Fruit fly (Drosophila melanogaster) whole organism, embryonic: ENCODE data around the gene CG14795.
A peak's percentile ranks its signal among the peaks of the same experiment; 100 is the strongest.

ENCODE experiments used
- Awh ChIP-seq: fragments of 200-800 bp; sonication (Bioruptor generic); IDR thresholded peaks from 2 replicates; pipeline ENCODE4, ENCODE4 v1.3.6; 2022; ENCODE audit warnings: missing biosample characterization, missing genetic modification characterization
- Bgb ChIP-seq: fragments of 200-800 bp; sonication (Bioruptor generic); IDR thresholded peaks from 2 replicates; pipeline ENCODE4 v1.3.6; 2022; ENCODE audit warnings: missing biosample characterization, missing genetic modification characterization; ENCODE audit not compliant: partially characterized antibody
- Blimp-1 ChIP-seq: fragments of 200-800 bp; sonication (Bioruptor generic); optimal IDR thresholded peaks from 3 replicates; lab custom pipeline; 2018; ENCODE audit warnings: missing biosample characterization, missing genetic modification characterization, mild to moderate bottlenecking, moderate library complexity, missing genetic modification reagents
- Bteb2 ChIP-seq: fragments of 200-800 bp; sonication (Bioruptor generic); optimal IDR thresholded peaks from 2 replicates; lab custom pipeline; 2016; ENCODE audit warnings: missing biosample characterization, missing genetic modification characterization
- C15 ChIP-seq: fragments of 200-800 bp; sonication (Bioruptor generic); IDR thresholded peaks from 3 replicates; pipeline ENCODE4 v1.3.6; 2022; ENCODE audit warnings: missing biosample characterization, missing genetic modification characterization
- CG12769 ChIP-seq: fragments of 200-800 bp; sonication (Bioruptor generic); optimal IDR thresholded peaks from 2 replicates; lab custom pipeline; 2019; ENCODE audit warnings: missing biosample characterization, mild to moderate bottlenecking, missing genetic modification characterization, moderate library complexity
- CG16813 ChIP-seq: fragments of 200-800 bp; sonication (Bioruptor generic); IDR thresholded peaks from 3 replicates; pipeline ENCODE4 v1.3.6; 2022; ENCODE audit warnings: missing biosample characterization, missing genetic modification characterization; ENCODE audit not compliant: partially characterized antibody
- CG30020 ChIP-seq: fragments of 200-800 bp; optimal IDR thresholded peaks from 2 replicates; lab custom pipeline; 2019; ENCODE audit warnings: missing biosample characterization, mild to moderate bottlenecking, missing genetic modification characterization, moderate library complexity
- CG6654 ChIP-seq: fragments of 200-800 bp; sonication (Bioruptor generic); optimal IDR thresholded peaks from 2 replicates; lab custom pipeline; 2017; ENCODE audit warnings: missing biosample characterization, mild to moderate bottlenecking, missing genetic modification characterization
- CG7786 ChIP-seq: fragments of 200-800 bp; sonication (Bioruptor generic); optimal IDR thresholded peaks from 2 replicates; lab custom pipeline; 2016; ENCODE audit warnings: missing biosample characterization, missing genetic modification characterization
- CG8478 ChIP-seq: fragments of >200 bp; optimal IDR thresholded peaks from 2 replicates; lab custom pipeline; 2018
- Chrac-16 ChIP-seq: fragments of 200-800 bp; sonication (Bioruptor generic); optimal IDR thresholded peaks from 3 replicates; lab custom pipeline; 2016; ENCODE audit warnings: missing biosample characterization, missing genetic modification characterization
- Dbx ChIP-seq: fragments of 200-800 bp; sonication (Bioruptor generic); IDR thresholded peaks from 3 replicates; pipeline ENCODE4 v1.3.6; 2022; ENCODE audit warnings: missing biosample characterization, missing genetic modification characterization
- Fer1 ChIP-seq: fragments of 200-800 bp; sonication (Bioruptor generic); optimal IDR thresholded peaks from 2 replicates; lab custom pipeline; 2017; ENCODE audit warnings: missing biosample characterization, mild to moderate bottlenecking, missing genetic modification characterization
- Hmr ChIP-seq: fragments of 200-800 bp; sonication (Bioruptor generic); optimal IDR thresholded peaks from 3 replicates; lab custom pipeline; 2017; ENCODE audit warnings: mild to moderate bottlenecking, missing biosample characterization, missing genetic modification reagents, missing genetic modification characterization
- Hr51 ChIP-seq, 2 experiments: fragments of 200-800 bp; sonication (Bioruptor generic); optimal IDR thresholded peaks; 2 replicates in 1 of 2; 3 replicates in 1 of 2; lab custom pipeline; 2016 to 2018; ENCODE audit warnings: missing biosample characterization in 2 of 2, missing genetic modification characterization in 2 of 2, mild to moderate bottlenecking in 1 of 2, moderate library complexity in 1 of 2
- Lpt ChIP-seq: fragments of >200 bp; optimal IDR thresholded peaks from 2 replicates; lab custom pipeline; 2018; ENCODE audit warnings: missing biosample characterization, missing genetic modification characterization
- MESR4 ChIP-seq: fragments of 200-800 bp; sonication (Bioruptor generic); optimal IDR thresholded peaks from 2 replicates; lab custom pipeline; 2018; ENCODE audit warnings: missing biosample characterization, mild to moderate bottlenecking, missing genetic modification characterization, moderate library complexity
- Nf-YB ChIP-seq: fragments of 200-800 bp; sonication (Bioruptor generic); optimal IDR thresholded peaks from 3 replicates; lab custom pipeline; 2019; ENCODE audit warnings: missing biosample characterization, mild to moderate bottlenecking, missing genetic modification characterization, moderate library complexity
- Pdp1 ChIP-seq, 2 experiments: fragments of 200-800 bp; sonication (Bioruptor generic); optimal IDR thresholded peaks; 3 replicates each; lab custom pipeline; 2016; ENCODE audit warnings: missing biosample characterization in 2 of 2, missing genetic modification characterization in 2 of 2, mild to moderate bottlenecking in 1 of 2, moderate library complexity in 1 of 2
- Sry-δ ChIP-seq: fragments of 200-800 bp; sonication (Bioruptor generic); optimal IDR thresholded peaks from 2 replicates; lab custom pipeline; 2016; ENCODE audit warnings: missing biosample characterization, missing genetic modification characterization
- Trl ChIP-seq, 3 experiments: fragments of >200 bp in 2 of 3; fragments of 200-800 bp in 1 of 3; sonication (Bioruptor generic) in 1 of 3; optimal IDR thresholded peaks; 2 replicates in 1 of 3; 3 replicates in 2 of 3; lab custom pipeline; 2016 to 2017; ENCODE audit warnings: missing biosample characterization in 1 of 3, missing genetic modification characterization in 1 of 3
- Vsx1 ChIP-seq: fragments of 200-800 bp; sonication (Bioruptor generic); optimal IDR thresholded peaks from 2 replicates; lab custom pipeline; 2017; ENCODE audit warnings: missing biosample characterization, mild to moderate bottlenecking, missing genetic modification characterization, missing genetic modification reagents
- chinmo ChIP-seq: fragments of 200-800 bp; sonication (Bioruptor generic); IDR thresholded peaks from 4 replicates; pipeline ENCODE4 v1.3.6; 2022; ENCODE audit warnings: missing biosample characterization, missing genetic modification characterization; ENCODE audit not compliant: partially characterized antibody
- crol ChIP-seq: fragments of 200-800 bp; sonication (Bioruptor generic); IDR thresholded peaks from 2 replicates; pipeline ENCODE4 v1.3.6; 2022; ENCODE audit warnings: missing biosample characterization, missing genetic modification characterization
- dpn ChIP-seq, 2 experiments: fragments of 200-800 bp; sonication (Bioruptor generic); optimal IDR thresholded peaks; 3 replicates each; lab custom pipeline; 2016; ENCODE audit warnings: missing biosample characterization in 2 of 2, missing genetic modification characterization in 2 of 2
- en ChIP-seq: fragments of 200-800 bp; sonication (Bioruptor generic); optimal IDR thresholded peaks from 2 replicates; lab custom pipeline; 2016; ENCODE audit warnings: missing biosample characterization, missing genetic modification characterization
- fd3F ChIP-seq: fragments of 200-800 bp; sonication (Bioruptor generic); optimal IDR thresholded peaks from 2 replicates; lab custom pipeline; 2018; ENCODE audit warnings: missing biosample characterization, mild to moderate bottlenecking, missing genetic modification characterization, moderate library complexity
- gsb-n ChIP-seq: fragments of 200-800 bp; sonication (Bioruptor generic); optimal IDR thresholded peaks from 3 replicates; lab custom pipeline; 2018; ENCODE audit warnings: missing biosample characterization, mild to moderate bottlenecking, missing genetic modification characterization
- hbn ChIP-seq: fragments of 200-800 bp; sonication (Bioruptor generic); IDR thresholded peaks from 2 replicates; pipeline ENCODE4 v1.3.6; 2022; ENCODE audit warnings: missing biosample characterization, missing genetic modification characterization; ENCODE audit not compliant: partially characterized antibody
- lmd ChIP-seq: fragments of 200-800 bp; sonication (Bioruptor generic); IDR thresholded peaks from 2 replicates; pipeline ENCODE4 v1.3.6; 2022; ENCODE audit warnings: missing biosample characterization, missing genetic modification characterization
- lola ChIP-seq, 3 experiments: fragments of >200 bp in 2 of 3; fragments of 200-800 bp in 1 of 3; sonication (Bioruptor generic) in 1 of 3; optimal IDR thresholded peaks; 2 replicates each; lab custom pipeline; 2017 to 2019; ENCODE audit warnings: missing biosample characterization in 3 of 3, missing genetic modification characterization in 3 of 3, mild to moderate bottlenecking in 1 of 3, moderate library complexity in 1 of 3
- mld ChIP-seq: fragments of 200-800 bp; sonication (Bioruptor generic); IDR thresholded peaks from 3 replicates; pipeline ENCODE4 v1.3.6; 2022; ENCODE audit warnings: missing biosample characterization, missing genetic modification characterization; ENCODE audit not compliant: partially characterized antibody
- ranshi ChIP-seq: fragments of 200-800 bp; sonication (Bioruptor generic); IDR thresholded peaks from 2 replicates; pipeline ENCODE4 v1.3.6; 2022; ENCODE audit warnings: missing biosample characterization, missing genetic modification characterization
- sd ChIP-seq: fragments of 200-800 bp; sonication (Bioruptor generic); optimal IDR thresholded peaks from 3 replicates; lab custom pipeline; 2018; ENCODE audit warnings: missing biosample characterization, mild to moderate bottlenecking, missing genetic modification characterization, moderate library complexity
- sug ChIP-seq: fragments of 200-800 bp; optimal IDR thresholded peaks from 2 replicates; lab custom pipeline; 2019; ENCODE audit warnings: missing biosample characterization, mild to moderate bottlenecking, missing genetic modification characterization, moderate library complexity
- tx ChIP-seq: fragments of 200-800 bp; sonication (Bioruptor generic); optimal IDR thresholded peaks from 2 replicates; lab custom pipeline; 2016; ENCODE audit warnings: missing biosample characterization, missing genetic modification characterization
- wdn ChIP-seq: fragments of 200-800 bp; sonication (Bioruptor generic); IDR thresholded peaks from 2 replicates; pipeline ENCODE4 v1.3.6; 2022; ENCODE audit warnings: missing biosample characterization, missing genetic modification characterization
- z ChIP-seq: fragments of 200-800 bp; sonication (Bioruptor generic); IDR thresholded peaks from 3 replicates; pipeline ENCODE4 v1.3.6; 2022; ENCODE audit warnings: missing biosample characterization, missing genetic modification characterization

The CG14795 gene

DNA sequence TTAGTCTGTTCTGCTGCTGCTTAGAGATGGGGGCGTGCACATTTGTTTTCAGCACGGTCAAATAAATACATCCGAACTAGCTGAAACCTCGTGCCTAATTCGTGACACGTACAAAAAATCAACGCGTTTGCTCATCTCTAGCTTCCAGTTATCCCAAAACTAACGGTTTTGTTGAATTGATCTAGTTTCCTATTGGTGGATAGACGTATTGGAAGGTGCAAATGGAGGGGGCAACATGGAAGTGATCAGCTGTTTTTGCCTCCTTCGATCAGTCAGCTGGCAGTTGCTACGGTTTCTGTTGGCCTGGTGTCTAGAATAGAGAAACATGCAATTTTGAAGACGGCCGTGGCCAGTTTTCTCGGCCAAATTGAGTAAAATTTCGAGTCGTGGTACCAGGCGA is 5.0 kb upstream of the CG14795 start (continued):
- TF ChIP-seq CG30020 (no peak), Dbx (GFP tag; lab: Robert Waterston, UW) (peak; percentile 40; the same call in 1 of the 3 replicates), Nf-YB (GFP tag; lab: Kevin White, UChicago) (peak; percentile 97), lmd (GFP tag; lab: Robert Waterston, UW) (peak; percentile 53; the same call in 1 of the 2 replicates), Sry-δ (peak; percentile 86), en (GFP tag; lab: Kevin White, UChicago) (peak; percentile 1), Bteb2 (GFP tag; lab: Kevin White, UChicago) (no peak), CG8478 (lab: Kevin White, UChicago) (no peak), Blimp-1 (GFP tag; lab: Kevin White, UChicago) (peak; percentile 22), hbn (GFP tag; lab: Robert Waterston, UW) (peak; percentile 96), z (GFP tag; lab: Robert Waterston, UW) (no peak), dpn (GFP tag; optimal IDR thresholded peaks at IDR 0.05; lab: Kevin White, UChicago) (peak; percentile 36 to 45), tx (peak; percentile 2), Fer1 (GFP tag; lab: Kevin White, UChicago) (peak; percentile 36), Hr51 (GFP tag; optimal IDR thresholded peaks at IDR 0.05; lab: Kevin White, UChicago) (peak; percentile 10 to 32), C15 (GFP tag; lab: Robert Waterston, UW) (no peak), ranshi (GFP tag; lab: Robert Waterston, UW) (0 out of 2 replicates have a peak, but pooled peaks have one; percentile 8), Vsx1 (GFP tag; lab: Kevin White, UChicago) (peak; percentile 96), Chrac-16 (GFP tag; lab: Kevin White, UChicago) (peak; percentile 29), gsb-n (tag; lab: Kevin White, UChicago) (peak; percentile 26), Hmr (GFP tag; lab: Kevin White, UChicago) (peak; percentile 42), CG16813 (peak; percentile 90), sug (tag; lab: Kevin White, UChicago) (peak; percentile 49), mld (GFP tag; lab: Robert Waterston, UW) (peak; percentile 89), wdn (GFP tag; lab: Robert Waterston, UW) (no peak), CG6654 (GFP tag; lab: Kevin White, UChicago) (no peak), fd3F (GFP tag; lab: Kevin White, UChicago) (peak; percentile 7), lola (GFP tag; optimal IDR thresholded peaks at IDR 0.05; lab: Kevin White, UChicago) (peak in 1 of 3 experiments; percentile 27), Bgb (GFP tag; lab: Robert Waterston, UW) (peak; percentile 91), Lpt (no peak), CG7786 (peak; percentile 1)
- TF ChIP-seq, all 482 proteins: peak for 192

DNA sequence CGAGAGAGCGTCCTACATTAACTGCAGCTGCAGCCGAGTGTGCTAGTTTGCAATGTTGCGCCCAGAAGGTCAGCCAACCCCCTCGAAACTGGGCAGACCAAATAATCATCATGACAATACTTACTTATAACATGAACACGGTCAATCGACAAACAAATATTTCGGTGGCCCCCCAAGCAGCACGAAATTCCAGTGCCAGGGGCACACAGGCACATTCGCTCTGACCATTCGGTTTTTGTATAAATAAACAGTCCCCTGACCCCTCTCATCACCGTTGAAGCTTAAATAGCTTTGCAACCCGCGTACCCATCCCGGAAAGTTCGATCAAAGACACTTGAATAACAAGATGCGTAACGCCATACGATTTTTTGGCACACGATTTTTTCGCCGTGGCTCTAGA is 1.3 kb upstream of the CG14795 start:
- TF ChIP-seq chinmo (0 out of 4 replicates have a peak, but pooled peaks have one; percentile 55), Awh (GFP tag; lab: Robert Waterston, UW) (no peak), CG12769 (tag; lab: Kevin White, UChicago) (peak; percentile 15), MESR4 (GFP tag; lab: Kevin White, UChicago) (no peak), sd (tag; lab: Kevin White, UChicago) (peak; percentile 58), crol (GFP tag; lab: Robert Waterston, UW) (0 out of 2 replicates have a peak, but pooled peaks have one; percentile 14), Trl (optimal IDR thresholded peaks at IDR 0.05; lab: Kevin White, UChicago) (peak in 1 of 2 experiments; percentile 5), Trl (GFP tag; optimal IDR thresholded peaks at IDR 0.05; lab: Kevin White, UChicago) (no peak), Pdp1 (GFP tag; optimal IDR thresholded peaks at IDR 0.05; lab: Kevin White, UChicago) (peak in 1 of 2 experiments; percentile 21)
